Worm (Caenorhabditis elegans) whole organism, L4 larva: Measurements from ENCODE around the gene col-162.

Source experiments
- R02D3.7 ChIP-seq: fragments of 150-350 bp; sonication (generic microtip); optimal IDR thresholded peaks from 3 replicates; lab custom pipeline; 2014; ENCODE audit warnings: missing biosample characterization, missing genetic modification characterization
- T26A8.4 ChIP-seq: fragments of 200-800 bp; sonication (Bioruptor generic); IDR thresholded peaks from 2 replicates; pipeline ENCODE4 v1.3.6; 2022; ENCODE audit warnings: missing genetic modification characterization, missing compliant biosample characterization
- Y48G9A.11 ChIP-seq: fragments of 200-800 bp; sonication (Bioruptor generic); IDR thresholded peaks from 2 replicates; pipeline ENCODE4 v1.3.6; 2022; ENCODE audit warnings: missing genetic modification reagents, missing genetic modification characterization, missing compliant biosample characterization
- aly-2 ChIP-seq: sonication (generic microtip); optimal IDR thresholded peaks from 2 replicates; lab custom pipeline; 2018; ENCODE audit warnings: missing biosample characterization, missing genetic modification characterization
- arid-1 ChIP-seq: fragments of 200-800 bp; sonication (Bioruptor generic); conservative IDR thresholded peaks from 2 replicates; pipeline ENCODE4 v1.3.6; 2022; ENCODE audit warnings: missing genetic modification reagents, missing genetic modification characterization, missing compliant biosample characterization
- ceh-20 ChIP-seq: fragments of 200-800 bp; sonication (Bioruptor generic); IDR thresholded peaks from 2 replicates; pipeline ENCODE4 v1.3.6; 2022; ENCODE audit warnings: missing genetic modification reagents, missing genetic modification characterization, missing compliant biosample characterization
- ceh-62 ChIP-seq: sonication (generic microtip); optimal IDR thresholded peaks from 2 replicates; lab custom pipeline; 2017; ENCODE audit warnings: missing biosample characterization, missing genetic modification characterization
- ceh-82 ChIP-seq: sonication (generic microtip); optimal IDR thresholded peaks from 2 replicates; lab custom pipeline; 2017; ENCODE audit warnings: missing biosample characterization, missing genetic modification characterization
- daf-16 ChIP-seq, 3 experiments: sonication (generic microtip); optimal IDR thresholded peaks; 2 replicates each; lab custom pipeline; 2016 to 2017; ENCODE audit warnings: missing genetic modification characterization in 3 of 3, missing genetic modification reagents in 3 of 3, mild to moderate bottlenecking in 2 of 3, missing compliant biosample characterization in 2 of 3, missing biosample characterization in 1 of 3, moderate library complexity in 1 of 3
- dmd-6 ChIP-seq: fragments of 200-800 bp; sonication (Bioruptor generic); IDR thresholded peaks from 2 replicates; pipeline ENCODE4 v1.3.6; 2022; ENCODE audit warnings: missing genetic modification reagents, missing genetic modification characterization, missing compliant biosample characterization
- dmd-9 ChIP-seq: fragments of 200-800 bp; sonication (Bioruptor generic); IDR thresholded peaks from 2 replicates; pipeline ENCODE4 v1.3.6; 2022; ENCODE audit warnings: missing genetic modification reagents, missing genetic modification characterization, missing compliant biosample characterization
- duxl-1 ChIP-seq: sonication (generic microtip); optimal IDR thresholded peaks from 2 replicates; lab custom pipeline; 2016; ENCODE audit warnings: mild to moderate bottlenecking, missing genetic modification characterization, moderate library complexity, missing compliant biosample characterization; ENCODE audit not compliant: poor library complexity
- egl-27 ChIP-seq: sonication (generic microtip); optimal IDR thresholded peaks from 3 replicates; lab custom pipeline; 2017; ENCODE audit warnings: missing biosample characterization, missing genetic modification reagents, missing genetic modification characterization
- fkh-10 ChIP-seq: fragments of 150-350 bp; optimal IDR thresholded peaks from 2 replicates; lab custom pipeline; 2014; ENCODE audit warnings: missing biosample characterization, missing genetic modification reagents, missing genetic modification characterization
- hif-1 ChIP-seq, 2 experiments: sonication (generic microtip); optimal IDR thresholded peaks; 2 replicates each; lab custom pipeline; 2016 to 2017; ENCODE audit warnings: missing compliant biosample characterization in 2 of 2, missing genetic modification characterization in 2 of 2, missing genetic modification reagents in 2 of 2, missing genotype in 2 of 2, mild to moderate bottlenecking in 1 of 2
- hlh-30 ChIP-seq: sonication (generic microtip); optimal IDR thresholded peaks from 2 replicates; lab custom pipeline; 2017; ENCODE audit warnings: antibody characterized with exemption, mild to moderate bottlenecking, missing genetic modification characterization, missing compliant biosample characterization; ENCODE audit not compliant: insufficient read depth
- hmg-1.1 ChIP-seq: fragments of 200-800 bp; sonication (Bioruptor generic); IDR thresholded peaks from 2 replicates; pipeline ENCODE4 v1.3.6; 2022; ENCODE audit warnings: missing genetic modification reagents, missing genetic modification characterization, missing compliant biosample characterization
- lin-13 ChIP-seq: fragments of 150-350 bp; optimal IDR thresholded peaks from 2 replicates; lab custom pipeline; 2014; ENCODE audit warnings: missing biosample characterization, missing genetic modification reagents, missing genetic modification characterization
- lsy-2 ChIP-seq, 2 experiments: fragments of 150-350 bp in 1 of 2; sonication (generic microtip) in 1 of 2; optimal IDR thresholded peaks; 2 replicates each; lab custom pipeline; 2014 to 2017; ENCODE audit warnings: missing biosample characterization in 2 of 2, missing genetic modification characterization in 2 of 2
- madf-5 ChIP-seq, 2 experiments: fragments of 200-800 bp; sonication (Bioruptor generic); IDR thresholded peaks; 2 replicates each; pipeline ENCODE4 v1.3.6; 2022; ENCODE audit warnings: missing compliant biosample characterization in 2 of 2, missing genetic modification characterization in 2 of 2
- madf-9 ChIP-seq: fragments of 200-800 bp; sonication (Bioruptor generic); conservative IDR thresholded peaks from 2 replicates; pipeline ENCODE4 v1.3.6; 2022; ENCODE audit warnings: missing genetic modification reagents, missing genetic modification characterization, missing compliant biosample characterization
- mdt-29 ChIP-seq: fragments of 200-800 bp; sonication (Bioruptor generic); IDR thresholded peaks from 2 replicates; pipeline ENCODE4 v1.3.6; 2022; ENCODE audit warnings: missing genetic modification reagents, missing genetic modification characterization, missing compliant biosample characterization
- mep-1 ChIP-seq: fragments of 150-350 bp; sonication (generic microtip); optimal IDR thresholded peaks from 3 replicates; lab custom pipeline; 2014; ENCODE audit warnings: missing biosample characterization, missing genetic modification characterization
- mes-2 ChIP-seq: sonication (generic microtip); optimal IDR thresholded peaks from 2 replicates; lab custom pipeline; 2016; ENCODE audit warnings: missing genotype, mild to moderate bottlenecking, missing genetic modification characterization, missing compliant biosample characterization; ENCODE audit not compliant: poor library complexity, severe bottlenecking
- mxl-2 ChIP-seq: fragments of 200-800 bp; sonication (Bioruptor generic); conservative IDR thresholded peaks from 2 replicates; pipeline ENCODE4 v1.3.6; 2022; ENCODE audit warnings: missing genetic modification reagents, missing genetic modification characterization, missing compliant biosample characterization
- nhr-11 ChIP-seq: fragments of 150-350 bp; optimal IDR thresholded peaks from 2 replicates; lab custom pipeline; 2014; ENCODE audit warnings: missing biosample characterization, missing genetic modification characterization
- nhr-28 ChIP-seq: fragments of 150-350 bp; optimal IDR thresholded peaks from 2 replicates; lab custom pipeline; 2014; ENCODE audit warnings: missing biosample characterization, missing genetic modification characterization
- nhr-6 ChIP-seq: fragments of 150-350 bp; optimal IDR thresholded peaks from 2 replicates; lab custom pipeline; 2014; ENCODE audit warnings: missing biosample characterization, missing genetic modification characterization
- nhr-76 ChIP-seq: fragments of 150-350 bp; optimal IDR thresholded peaks from 2 replicates; lab custom pipeline; 2014; ENCODE audit warnings: missing biosample characterization, missing genetic modification characterization
- pha-4 ChIP-seq, 2 experiments: fragments of 150-350 bp in 1 of 2; fragments of 200-800 bp in 1 of 2; sonication (Bioruptor generic) in 1 of 2; IDR thresholded peaks in 1 of 2; optimal IDR thresholded peaks in 1 of 2; 2 replicates each; pipeline versions ENCODE4 v1.3.6 to Lab custom; 2014 to 2022; ENCODE audit warnings: missing genetic modification characterization in 2 of 2, missing genetic modification reagents in 2 of 2, missing biosample characterization in 1 of 2, missing compliant biosample characterization in 1 of 2
- rbr-2 ChIP-seq: sonication (generic microtip); optimal IDR thresholded peaks from 2 replicates; lab custom pipeline; 2016; ENCODE audit warnings: missing genotype, missing genetic modification characterization, missing compliant biosample characterization
- set-16 ChIP-seq: fragments of 200-800 bp; sonication (Bioruptor generic); IDR thresholded peaks from 2 replicates; pipeline ENCODE4 v1.3.6; 2022; ENCODE audit warnings: missing genetic modification reagents, missing genetic modification characterization, missing compliant biosample characterization
- skn-1 ChIP-seq: fragments of 150-350 bp; optimal IDR thresholded peaks from 2 replicates; lab custom pipeline; 2014; ENCODE audit warnings: missing biosample characterization, missing genetic modification characterization
- snpc-4 ChIP-seq: fragments of 150-350 bp; optimal IDR thresholded peaks from 2 replicates; lab custom pipeline; 2014; ENCODE audit warnings: missing biosample characterization, missing genetic modification characterization
- spr-1 ChIP-seq: sonication (generic microtip); optimal IDR thresholded peaks from 2 replicates; lab custom pipeline; 2016; ENCODE audit warnings: mild to moderate bottlenecking, missing genetic modification characterization, missing compliant biosample characterization
- tag-97 ChIP-seq: fragments of 200-800 bp; sonication (Bioruptor generic); IDR thresholded peaks from 2 replicates; pipeline ENCODE4 v1.3.6; 2022; ENCODE audit warnings: missing genetic modification characterization, missing compliant biosample characterization
- zfp-2 ChIP-seq: sonication (generic microtip); optimal IDR thresholded peaks from 2 replicates; lab custom pipeline; 2016; ENCODE audit warnings: mild to moderate bottlenecking, missing genetic modification characterization, missing compliant biosample characterization
- zip-11 ChIP-seq: fragments of 200-800 bp; sonication (Bioruptor generic); IDR thresholded peaks from 2 replicates; pipeline ENCODE4 v1.3.6; 2022; ENCODE audit warnings: missing genetic modification characterization, missing compliant biosample characterization
- ztf-7 ChIP-seq: fragments of 150-350 bp; optimal IDR thresholded peaks from 2 replicates; lab custom pipeline; 2014; ENCODE audit warnings: missing biosample characterization, missing genetic modification characterization

Gene col-162

ce11 chrV:13468190-13468765 lies 26.5 kb downstream of the col-162 start, which contains the start of the genes F25H9.6 and F25H9.7 (continued):
- TF ChIP-seq snpc-4 (tag; lab: Kevin White, UChicago), result no peak
- peak; percentile 13 for TF ChIP-seq nhr-28
- TF ChIP-seq skn-1 (tag; lab: Kevin White, UChicago), result no peak
- TF ChIP-seq madf-9, result peak; percentile 93
- TF ChIP-seq lsy-2 (tag; optimal IDR thresholded peaks at IDR 0.05; lab: Kevin White, UChicago), result peak in 1 of 2 experiments; percentile 90
- TF ChIP-seq ceh-82 (tag; lab: Kevin White, UChicago), result no peak
- TF ChIP-seq mes-2 (tag; lab: Kevin White, UChicago), result peak; percentile 100
- peak; percentile 83 for TF ChIP-seq ceh-20 (GFP tag; lab: Robert Waterston, UW)
- TF ChIP-seq nhr-6 (tag; lab: Kevin White, UChicago), result peak; percentile 93
- no peak for TF ChIP-seq set-16
- peak; percentile 66 for TF ChIP-seq lin-13 (GFP tag; lab: Kevin White, UChicago)
- no peak for TF ChIP-seq ceh-62
- peak; percentile 59 for TF ChIP-seq spr-1 (tag; lab: Kevin White, UChicago)
- peak; percentile 94 for TF ChIP-seq Y48G9A.11
- peak; percentile 91 for TF ChIP-seq hlh-30 (tag; lab: Kevin White, UChicago)
- no peak for TF ChIP-seq egl-27 (tag; lab: Kevin White, UChicago)
- TF ChIP-seq arid-1 (GFP tag; lab: Robert Waterston, UW), result peak; percentile 60; the same call in 1 of the 2 replicates
- no peak for TF ChIP-seq fkh-10 (GFP tag; lab: Kevin White, UChicago)
- TF ChIP-seq aly-2 (tag; lab: Kevin White, UChicago), result no peak
- peak; percentile 2 to 96 for TF ChIP-seq hif-1 (tag; optimal IDR thresholded peaks at IDR 0.05; lab: Kevin White, UChicago)
- peak; percentile 69; the same call in 1 of the 2 replicates for TF ChIP-seq mdt-29 (GFP tag; lab: Robert Waterston, UW)
- TF ChIP-seq dmd-9 (GFP tag; lab: Robert Waterston, UW), result peak; percentile 98
- peak; percentile 36; the same call in 1 of the 2 replicates for TF ChIP-seq pha-4 (GFP tag; IDR thresholded peaks at IDR 0.05; lab: Robert Waterston, UW)
- no peak for TF ChIP-seq pha-4 (tag; optimal IDR thresholded peaks at IDR 0.05; lab: Kevin White, UChicago)

ce11 chrV:13472062-13472461 lies 30.3 kb downstream of the col-162 start:
- TF ChIP-seq hmg-1.1 (GFP tag; lab: Robert Waterston, UW) (no peak), skn-1 (tag; lab: Kevin White, UChicago) (no peak), ztf-7 (no peak), nhr-76 (tag; lab: Kevin White, UChicago) (no peak), mxl-2 (GFP tag; lab: Robert Waterston, UW) (no peak), T26A8.4 (GFP tag; lab: Robert Waterston, UW) (no peak), rbr-2 (tag; lab: Kevin White, UChicago) (no peak), daf-16 (GFP tag; optimal IDR thresholded peaks at IDR 0.05; lab: Kevin White, UChicago) (peak in 1 of 2 experiments; percentile 59), daf-16 (tag; optimal IDR thresholded peaks at IDR 0.05; lab: Kevin White, UChicago) (no peak), mep-1 (no peak), madf-5 (GFP tag; IDR thresholded peaks at IDR 0.05; lab: Robert Waterston, UW) (no peak), tag-97 (GFP tag; lab: Robert Waterston, UW) (no peak), nhr-11 (tag; lab: Kevin White, UChicago) (peak; percentile 14), dmd-6 (GFP tag; lab: Robert Waterston, UW) (no peak), R02D3.7 (no peak), zfp-2 (tag; lab: Kevin White, UChicago) (no peak), zip-11 (GFP tag; lab: Robert Waterston, UW) (no peak), lin-13 (GFP tag; lab: Kevin White, UChicago) (no peak), duxl-1 (tag; lab: Kevin White, UChicago) (no peak)
- TF ChIP-seq, all 104 proteins: peak for 2
